Fruit fly (Drosophila melanogaster) whole organism, embryonic: ENCODE data around the gene Coq7.
A peak's percentile ranks its signal among the peaks of the same experiment; 100 is the strongest.

Experiments used
- Atf6 ChIP-seq: fragments of 200-800 bp; sonication (Bioruptor generic); IDR thresholded peaks from 2 replicates; pipeline ENCODE4 v1.3.6; 2022; ENCODE audit warnings: missing biosample characterization, missing genetic modification characterization
- BEAF-32 ChIP-seq: fragments of 200-800 bp; sonication (Bioruptor generic); optimal IDR thresholded peaks from 3 replicates; lab custom pipeline; 2017; ENCODE audit warnings: missing biosample characterization, missing genetic modification characterization, mild to moderate bottlenecking, moderate library complexity, missing genetic modification reagents
- Bteb2 ChIP-seq: fragments of 200-800 bp; sonication (Bioruptor generic); optimal IDR thresholded peaks from 2 replicates; lab custom pipeline; 2016; ENCODE audit warnings: missing biosample characterization, missing genetic modification characterization
- CG10979 ChIP-seq: fragments of 200-800 bp; sonication (Bioruptor generic); optimal IDR thresholded peaks from 2 replicates; lab custom pipeline; 2018; ENCODE audit warnings: missing biosample characterization, mild to moderate bottlenecking, missing genetic modification characterization, moderate library complexity
- CG11695 ChIP-seq: fragments of 200-800 bp; sonication (Bioruptor generic); IDR thresholded peaks from 3 replicates; pipeline ENCODE4 v1.3.6; 2022; ENCODE audit warnings: missing biosample characterization, missing genetic modification characterization
- CG12104 ChIP-seq: fragments of 200-800 bp; sonication (Bioruptor generic); optimal IDR thresholded peaks from 3 replicates; lab custom pipeline; 2016; ENCODE audit warnings: missing biosample characterization, missing genetic modification characterization
- CG15073 ChIP-seq: fragments of 200-800 bp; sonication (Bioruptor generic); optimal IDR thresholded peaks from 2 replicates; lab custom pipeline; 2016; ENCODE audit warnings: missing biosample characterization, missing genetic modification characterization
- CG15269 ChIP-seq: fragments of 200-800 bp; sonication (Bioruptor generic); optimal IDR thresholded peaks from 2 replicates; lab custom pipeline; 2018; ENCODE audit warnings: missing biosample characterization, mild to moderate bottlenecking, missing genetic modification characterization, moderate library complexity
- CG15601 ChIP-seq: fragments of 200-800 bp; sonication (Bioruptor generic); optimal IDR thresholded peaks from 3 replicates; lab custom pipeline; 2019; ENCODE audit warnings: missing biosample characterization, mild to moderate bottlenecking, missing genetic modification characterization, moderate library complexity
- CG15696 ChIP-seq: fragments of 200-800 bp; sonication (Bioruptor generic); optimal IDR thresholded peaks from 2 replicates; lab custom pipeline; 2019; ENCODE audit warnings: missing biosample characterization, mild to moderate bottlenecking, missing genetic modification characterization, moderate library complexity
- CG17385 ChIP-seq: fragments of 200-800 bp; sonication (Bioruptor generic); optimal IDR thresholded peaks from 3 replicates; lab custom pipeline; 2018; ENCODE audit warnings: missing biosample characterization, mild to moderate bottlenecking, missing genetic modification characterization
- CG18764 ChIP-seq: fragments of 200-800 bp; sonication (Bioruptor generic); optimal IDR thresholded peaks from 3 replicates; lab custom pipeline; 2016; ENCODE audit warnings: missing biosample characterization, missing genetic modification characterization
- CG2129 ChIP-seq: fragments of 200-800 bp; sonication (Bioruptor generic); IDR thresholded peaks from 2 replicates; pipeline ENCODE4 v1.3.6; 2022; ENCODE audit warnings: missing biosample characterization, missing genetic modification characterization; ENCODE audit not compliant: partially characterized antibody
- CG3281 ChIP-seq: fragments of 200-800 bp; sonication (Bioruptor generic); optimal IDR thresholded peaks from 3 replicates; lab custom pipeline; 2017; ENCODE audit warnings: missing biosample characterization, mild to moderate bottlenecking, missing genetic modification characterization
- CG3995 ChIP-seq: fragments of 200-800 bp; sonication (Bioruptor generic); optimal IDR thresholded peaks from 3 replicates; lab custom pipeline; 2016; ENCODE audit warnings: missing biosample characterization, missing genetic modification characterization
- CG4328 ChIP-seq: fragments of 200-800 bp; sonication (Bioruptor generic); optimal IDR thresholded peaks from 3 replicates; lab custom pipeline; 2017; ENCODE audit warnings: missing biosample characterization, missing genetic modification reagents, missing genetic modification characterization
- CG4820 ChIP-seq: fragments of 200-800 bp; sonication (Bioruptor generic); optimal IDR thresholded peaks from 3 replicates; lab custom pipeline; 2016; ENCODE audit warnings: missing biosample characterization, missing genetic modification characterization
- CG6689 ChIP-seq: fragments of 200-800 bp; sonication (Bioruptor generic); IDR thresholded peaks from 2 replicates; pipeline ENCODE4 v1.3.6; 2022; ENCODE audit warnings: missing biosample characterization, missing genetic modification characterization
- CG8359 ChIP-seq: fragments of 200-800 bp; sonication (Bioruptor generic); optimal IDR thresholded peaks from 2 replicates; lab custom pipeline; 2017; ENCODE audit warnings: missing biosample characterization, mild to moderate bottlenecking, missing genetic modification characterization, borderline replicate concordance
- CG8924 ChIP-seq: fragments of 200-800 bp; optimal IDR thresholded peaks from 3 replicates; lab custom pipeline; 2019; ENCODE audit warnings: missing biosample characterization, mild to moderate bottlenecking, missing genetic modification characterization, moderate library complexity
- CG9609 ChIP-seq: fragments of 200-800 bp; sonication (Bioruptor generic); optimal IDR thresholded peaks from 3 replicates; lab custom pipeline; 2016; ENCODE audit warnings: missing biosample characterization, missing genetic modification characterization
- D19A ChIP-seq: fragments of 200-800 bp; optimal IDR thresholded peaks from 3 replicates; lab custom pipeline; 2019; ENCODE audit warnings: missing biosample characterization, mild to moderate bottlenecking, missing genetic modification characterization, moderate library complexity
- Dek ChIP-seq: fragments of 200-800 bp; sonication (Bioruptor generic); optimal IDR thresholded peaks from 3 replicates; lab custom pipeline; 2019; ENCODE audit warnings: missing biosample characterization, mild to moderate bottlenecking, missing genetic modification characterization, moderate library complexity
- E2f2 ChIP-seq: fragments of 200-800 bp; sonication (Bioruptor generic); IDR thresholded peaks from 2 replicates; pipeline ENCODE4 v1.3.6; 2022; ENCODE audit warnings: missing biosample characterization, missing genetic modification characterization
- HLH54F ChIP-seq: fragments of 200-800 bp; sonication (Bioruptor generic); optimal IDR thresholded peaks from 3 replicates; lab custom pipeline; 2016; ENCODE audit warnings: missing biosample characterization, missing genetic modification characterization
- Hr51 ChIP-seq, 2 experiments: fragments of 200-800 bp; sonication (Bioruptor generic); optimal IDR thresholded peaks; 2 replicates in 1 of 2; 3 replicates in 1 of 2; lab custom pipeline; 2016 to 2018; ENCODE audit warnings: missing biosample characterization in 2 of 2, missing genetic modification characterization in 2 of 2, mild to moderate bottlenecking in 1 of 2, moderate library complexity in 1 of 2
- Mrtf ChIP-seq: fragments of 200-800 bp; sonication (Bioruptor generic); IDR thresholded peaks from 3 replicates; pipeline ENCODE4 v1.3.6; 2022; ENCODE audit warnings: missing biosample characterization, missing genetic modification characterization
- Sox102F ChIP-seq: fragments of 200-800 bp; sonication (Bioruptor generic); optimal IDR thresholded peaks from 2 replicates; lab custom pipeline; 2018; ENCODE audit warnings: missing biosample characterization, mild to moderate bottlenecking, missing genetic modification characterization, moderate library complexity
- bbx ChIP-seq: fragments of 200-800 bp; sonication (Bioruptor generic); IDR thresholded peaks from 2 replicates; pipeline ENCODE4 v1.3.6; 2022; ENCODE audit warnings: missing biosample characterization, missing genetic modification characterization; ENCODE audit not compliant: partially characterized antibody
- cas ChIP-seq: fragments of 200-800 bp; sonication (Bioruptor generic); IDR thresholded peaks from 2 replicates; pipeline ENCODE4 v1.3.6; 2022; ENCODE audit warnings: missing biosample characterization, missing genetic modification characterization
- chm ChIP-seq: fragments of 200-800 bp; sonication (Bioruptor generic); IDR thresholded peaks from 2 replicates; pipeline ENCODE4 v1.3.6; 2022; ENCODE audit warnings: missing biosample characterization, missing genetic modification characterization
- chn ChIP-seq: fragments of 200-800 bp; sonication (Bioruptor generic); optimal IDR thresholded peaks from 2 replicates; lab custom pipeline; 2016; ENCODE audit warnings: missing biosample characterization, missing genetic modification characterization
- dmrt11E ChIP-seq: fragments of 200-800 bp; sonication (Bioruptor generic); optimal IDR thresholded peaks from 3 replicates; lab custom pipeline; 2018; ENCODE audit warnings: missing biosample characterization, mild to moderate bottlenecking, missing genetic modification characterization, moderate library complexity
- dpn ChIP-seq, 2 experiments: fragments of 200-800 bp; sonication (Bioruptor generic); optimal IDR thresholded peaks; 3 replicates each; lab custom pipeline; 2016; ENCODE audit warnings: missing biosample characterization in 2 of 2, missing genetic modification characterization in 2 of 2
- emc ChIP-seq: fragments of 200-800 bp; sonication (Bioruptor generic); optimal IDR thresholded peaks from 2 replicates; lab custom pipeline; 2016; ENCODE audit warnings: missing biosample characterization, missing genetic modification characterization
- gce ChIP-seq: fragments of 200-800 bp; sonication (Bioruptor generic); IDR thresholded peaks from 3 replicates; pipeline ENCODE4 v1.3.6; 2022; ENCODE audit warnings: missing biosample characterization, missing genetic modification characterization
- gsb-n ChIP-seq: fragments of 200-800 bp; sonication (Bioruptor generic); optimal IDR thresholded peaks from 3 replicates; lab custom pipeline; 2018; ENCODE audit warnings: missing biosample characterization, mild to moderate bottlenecking, missing genetic modification characterization
- jing ChIP-seq: fragments of 200-800 bp; sonication (Bioruptor generic); optimal IDR thresholded peaks from 2 replicates; lab custom pipeline; 2018; ENCODE audit warnings: missing biosample characterization, mild to moderate bottlenecking, missing genetic modification characterization
- lab ChIP-seq: fragments of 200-800 bp; sonication (Bioruptor generic); optimal IDR thresholded peaks from 3 replicates; lab custom pipeline; 2017; ENCODE audit warnings: missing biosample characterization, missing genetic modification characterization, mild to moderate bottlenecking, moderate library complexity, missing genetic modification reagents
- pfk ChIP-seq: fragments of 200-800 bp; sonication (Bioruptor generic); optimal IDR thresholded peaks from 2 replicates; lab custom pipeline; 2018; ENCODE audit warnings: missing biosample characterization, mild to moderate bottlenecking, missing genetic modification characterization, moderate library complexity
- phol ChIP-seq: fragments of 200-800 bp; sonication (Bioruptor generic); optimal IDR thresholded peaks from 3 replicates; lab custom pipeline; 2018; ENCODE audit warnings: missing biosample characterization, mild to moderate bottlenecking, missing genetic modification characterization, moderate library complexity
- scrt ChIP-seq: fragments of 200-800 bp; sonication (Bioruptor generic); optimal IDR thresholded peaks from 2 replicates; lab custom pipeline; 2018; ENCODE audit warnings: missing biosample characterization, mild to moderate bottlenecking, missing genetic modification characterization, moderate library complexity
- sqz ChIP-seq: fragments of 200-800 bp; sonication (Bioruptor generic); optimal IDR thresholded peaks from 3 replicates; lab custom pipeline; 2018; ENCODE audit warnings: missing biosample characterization, mild to moderate bottlenecking, missing genetic modification characterization
- stc ChIP-seq: fragments of 200-800 bp; sonication (Bioruptor generic); IDR thresholded peaks from 2 replicates; pipeline ENCODE4 v1.3.6; 2022; ENCODE audit warnings: missing biosample characterization, missing genetic modification characterization
- sug ChIP-seq: fragments of 200-800 bp; optimal IDR thresholded peaks from 2 replicates; lab custom pipeline; 2019; ENCODE audit warnings: missing biosample characterization, mild to moderate bottlenecking, missing genetic modification characterization, moderate library complexity
- tna ChIP-seq: fragments of 200-800 bp; sonication (Bioruptor generic); IDR thresholded peaks from 2 replicates; pipeline ENCODE4 v1.3.6; 2022; ENCODE audit warnings: missing biosample characterization, missing genetic modification characterization; ENCODE audit not compliant: partially characterized antibody
- tx ChIP-seq: fragments of 200-800 bp; sonication (Bioruptor generic); optimal IDR thresholded peaks from 2 replicates; lab custom pipeline; 2016; ENCODE audit warnings: missing biosample characterization, missing genetic modification characterization
- unc-4 ChIP-seq: fragments of 200-800 bp; sonication (Bioruptor generic); IDR thresholded peaks from 2 replicates; pipeline ENCODE4 v1.3.6; 2022; ENCODE audit warnings: missing biosample characterization, missing genetic modification characterization; ENCODE audit not compliant: partially characterized antibody
- zf30C ChIP-seq: fragments of 200-800 bp; sonication (Bioruptor generic); optimal IDR thresholded peaks from 3 replicates; lab custom pipeline; 2018; ENCODE audit warnings: missing biosample characterization, mild to moderate bottlenecking, missing genetic modification characterization

Gene Coq7

dm6 chrX:6741184-6741586 lies 29.8 kb upstream of the Coq7 start (continued):
- peak; percentile 14 for TF ChIP-seq CG12104 (GFP tag; lab: Kevin White, UChicago)
- no peak for TF ChIP-seq jing (GFP tag; lab: Kevin White, UChicago)
- no peak for TF ChIP-seq CG8359
- TF ChIP-seq chm, result no peak; the same call in 1 of the 2 replicates
- TF ChIP-seq CG11695, result peak; percentile 53; the same call in 2 of the 3 replicates
- no peak for TF ChIP-seq scrt
- TF ChIP-seq dmrt11E (tag; lab: Kevin White, UChicago), result peak; percentile 15
- peak; percentile 78 for TF ChIP-seq bbx (GFP tag; lab: Robert Waterston, UW)
- peak; percentile 36 for TF ChIP-seq CG8924
- TF ChIP-seq phol (tag; lab: Kevin White, UChicago), result peak; percentile 48
- TF ChIP-seq Bteb2 (GFP tag; lab: Kevin White, UChicago), result peak; percentile 12
- peak; percentile 15 for TF ChIP-seq CG3281 (GFP tag; lab: Kevin White, UChicago)
- 0 out of 2 replicates have a peak, but pooled peaks have one; percentile 34 for TF ChIP-seq cas (GFP tag; lab: Robert Waterston, UW)
- peak; percentile 46 for TF ChIP-seq chn (GFP tag; lab: Kevin White, UChicago)
- peak; percentile 50; the same call in 1 of the 3 replicates for TF ChIP-seq gce (GFP tag; lab: Robert Waterston, UW)
- peak; percentile 12 for TF ChIP-seq pfk (GFP tag; lab: Kevin White, UChicago)
- peak; percentile 45 for TF ChIP-seq Dek (tag; lab: Kevin White, UChicago)
- peak; percentile 30 for TF ChIP-seq CG4328 (GFP tag; lab: Kevin White, UChicago)
- peak; percentile 41 for TF ChIP-seq CG6689 (GFP tag; lab: Robert Waterston, UW)
- no peak for TF ChIP-seq CG15696 (tag; lab: Kevin White, UChicago)
- TF ChIP-seq sug (tag; lab: Kevin White, UChicago), result peak; percentile 40
- no peak for TF ChIP-seq CG15073 (GFP tag; lab: Kevin White, UChicago)
- no peak for TF ChIP-seq tx (GFP tag; lab: Kevin White, UChicago)
- no peak for TF ChIP-seq D19A (tag; lab: Kevin White, UChicago)
- TF ChIP-seq CG15601 (tag; lab: Kevin White, UChicago), result peak; percentile 48
- TF ChIP-seq emc (GFP tag; lab: Kevin White, UChicago), result peak; percentile 21
- TF ChIP-seq gsb-n (tag; lab: Kevin White, UChicago), result peak; percentile 88
- peak; percentile 75; the same call in 1 of the 2 replicates for TF ChIP-seq tna (GFP tag; lab: Robert Waterston, UW)
- TF ChIP-seq dpn (GFP tag; optimal IDR thresholded peaks at IDR 0.05; lab: Kevin White, UChicago), result peak; percentile 45 to 65
- TF ChIP-seq CG4820 (GFP tag; lab: Kevin White, UChicago), result peak; percentile 2
- TF ChIP-seq Hr51 (GFP tag; optimal IDR thresholded peaks at IDR 0.05; lab: Kevin White, UChicago), result peak in 1 of 2 experiments; percentile 45
- peak; percentile 10 for TF ChIP-seq CG10979 (tag; lab: Kevin White, UChicago)
- TF ChIP-seq CG9609, result no peak
- TF ChIP-seq CG2129, result 0 out of 2 replicates have a peak, but pooled peaks have one; percentile 14
- TF ChIP-seq CG3995 (GFP tag; lab: Kevin White, UChicago), result no peak
- TF ChIP-seq CG17385, result peak; percentile 32
- TF ChIP-seq stc, result peak; percentile 50; the same call in 1 of the 2 replicates
- TF ChIP-seq Atf6, result 0 out of 2 replicates have a peak, but pooled peaks have one; percentile 58
- peak; percentile 18 for TF ChIP-seq CG18764 (GFP tag; lab: Kevin White, UChicago)
- TF ChIP-seq BEAF-32, result peak; percentile 78
- TF ChIP-seq CG15269 (tag; lab: Kevin White, UChicago), result peak; percentile 45
- no peak for TF ChIP-seq sqz
- peak; percentile 31 for TF ChIP-seq Sox102F
- peak; percentile 99 for TF ChIP-seq E2f2
- peak; percentile 23 for TF ChIP-seq HLH54F (GFP tag; lab: Kevin White, UChicago)
- TF ChIP-seq lab (GFP tag; lab: Kevin White, UChicago), result peak; percentile 63
- TF ChIP-seq unc-4 (GFP tag; lab: Robert Waterston, UW), result peak; percentile 72
- TF ChIP-seq Mrtf (GFP tag; lab: Robert Waterston, UW), result peak; percentile 12; the same call in 1 of the 3 replicates
- TF ChIP-seq zf30C (GFP tag; lab: Kevin White, UChicago), result peak; percentile 98
